Fruit fly (Drosophila melanogaster): ENCODE results near the gene CG14570.

CG14570 gene

DNA sequence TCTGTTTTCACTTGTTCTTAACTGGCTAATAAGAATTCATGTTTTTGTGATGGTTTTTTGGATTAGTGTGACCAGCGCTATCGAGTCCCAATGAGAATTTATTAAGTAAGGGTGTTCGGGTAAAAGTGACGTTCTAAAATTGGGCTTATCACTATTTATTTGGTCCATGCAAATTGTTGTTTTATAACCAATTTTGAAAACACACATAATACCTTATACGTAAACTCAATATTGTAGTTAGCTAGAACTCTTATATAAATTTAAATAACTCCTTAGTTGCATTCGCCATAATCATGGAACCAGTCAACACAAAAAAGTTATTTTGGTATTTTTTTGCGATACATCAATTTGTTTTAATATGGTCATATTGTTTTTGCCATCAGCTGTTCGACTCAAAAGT, 50.6 kb downstream of the CG14570 start, which contains the start of the genes Als2 and CG11248 (continued):
- TF ChIP-seq slp2 (GFP tag; optimal IDR thresholded peaks at IDR 0.05) (peak; percentile 64), CG11560 (tag; IDR thresholded peaks at IDR 0.05) (0 out of 3 replicates have a peak, but pooled peaks have one; percentile 25), eyg (GFP tag; optimal IDR thresholded peaks at IDR 0.05) (peak; percentile 43), crp (GFP tag; optimal IDR thresholded peaks at IDR 0.05) (peak; percentile 78 to 93), CG3838 (GFP tag; optimal IDR thresholded peaks at IDR 0.05) (peak; percentile 20), CG9932 (GFP tag; IDR thresholded peaks at IDR 0.05) (peak; percentile 82), CG10274 (GFP tag; optimal IDR thresholded peaks at IDR 0.05) (no peak), amos (GFP tag; IDR thresholded peaks at IDR 0.05; ENCODE audit: partially characterized antibody) (no peak), nom (GFP tag; optimal IDR thresholded peaks at IDR 0.05) (no peak), tx (GFP tag; optimal IDR thresholded peaks at IDR 0.05) (peak; percentile 56), fd3F (GFP tag; optimal IDR thresholded peaks at IDR 0.05) (peak; percentile 70), grau (tag; optimal IDR thresholded peaks at IDR 0.05) (peak; percentile 83), klu (GFP tag; IDR thresholded peaks at IDR 0.05) (peak; percentile 20; the same call in 1 of the 2 replicates), Sin3A (optimal IDR thresholded peaks at IDR 0.05) (peak; percentile 6), CG34422 (GFP tag; IDR thresholded peaks at IDR 0.05) (peak; percentile 69; the same call in 2 of the 3 replicates), CG18619 (GFP tag; optimal IDR thresholded peaks at IDR 0.05) (peak; percentile 47), GATAe (GFP tag; conservative IDR thresholded peaks at IDR 0.05) (no peak), CG16815 (GFP tag; optimal IDR thresholded peaks at IDR 0.05) (peak; percentile 57), gcm (GFP tag; optimal IDR thresholded peaks at IDR 0.05) (no peak), CrebB (tag; optimal IDR thresholded peaks at IDR 0.05) (no peak), Meics (GFP tag; optimal IDR thresholded peaks at IDR 0.05) (peak; percentile 69), dan (GFP tag; IDR thresholded peaks at IDR 0.05) (no peak), abd-A (tag; optimal IDR thresholded peaks at IDR 0.05) (no peak), CG13894 (tag; optimal IDR thresholded peaks at IDR 0.05) (no peak), zf30C (GFP tag; optimal IDR thresholded peaks at IDR 0.05) (no peak), CG11093 (GFP tag; IDR thresholded peaks at IDR 0.05) (peak; percentile 64; the same call in 2 of the 3 replicates), ken (GFP tag; IDR thresholded peaks at IDR 0.05) (peak; percentile 67; the same call in 1 of the 3 replicates), PHDP (tag; optimal IDR thresholded peaks at IDR 0.05) (no peak), Hmx (GFP tag; optimal IDR thresholded peaks at IDR 0.05) (no peak), CG11456 (GFP tag; IDR thresholded peaks at IDR 0.05) (peak; percentile 81), CG31365 (tag; optimal IDR thresholded peaks at IDR 0.05) (no peak), CG2116 (GFP tag; optimal IDR thresholded peaks at IDR 0.05) (peak; percentile 60), Dfd (GFP tag; optimal IDR thresholded peaks at IDR 0.05) (no peak), CG11696 (GFP tag; IDR thresholded peaks at IDR 0.05) (no peak), pho (GFP tag; optimal IDR thresholded peaks at IDR 0.05) (peak; percentile 53), tio (GFP tag; optimal IDR thresholded peaks at IDR 0.05) (no peak), CG8924 (tag; optimal IDR thresholded peaks at IDR 0.05) (peak; percentile 91), CG14710 (tag; optimal IDR thresholded peaks at IDR 0.05) (peak; percentile 88), H15 (GFP tag; IDR thresholded peaks at IDR 0.05) (no peak; the same call in 2 of the 3 replicates), dm (GFP tag; optimal IDR thresholded peaks at IDR 0.05) (peak; percentile 58), Sox100B (GFP tag; optimal IDR thresholded peaks at IDR 0.05) (no peak), HLHmδ (GFP tag; optimal IDR thresholded peaks at IDR 0.05) (no peak), sim (GFP tag; IDR thresholded peaks at IDR 0.05) (no peak), jing (GFP tag; optimal IDR thresholded peaks at IDR 0.05) (peak; percentile 3), CG8388 (GFP tag; optimal IDR thresholded peaks at IDR 0.05) (peak; percentile 71), slbo (GFP tag; IDR thresholded peaks at IDR 0.05) (peak; percentile 84), ase (GFP tag; IDR thresholded peaks at IDR 0.05) (0 out of 3 replicates have a peak, but pooled peaks have one; percentile 18), Abd-B (GFP tag; optimal IDR thresholded peaks at IDR 0.05) (peak; percentile 85), esg (GFP tag; conservative IDR thresholded peaks at IDR 0.05) (peak; percentile 62), sug (tag; optimal IDR thresholded peaks at IDR 0.05) (no peak), Ssrp (tag; optimal IDR thresholded peaks at IDR 0.05) (peak; percentile 80)
